Worm (Caenorhabditis elegans): ENCODE data around the gene rbg-1.

The rbg-1 gene

DNA sequence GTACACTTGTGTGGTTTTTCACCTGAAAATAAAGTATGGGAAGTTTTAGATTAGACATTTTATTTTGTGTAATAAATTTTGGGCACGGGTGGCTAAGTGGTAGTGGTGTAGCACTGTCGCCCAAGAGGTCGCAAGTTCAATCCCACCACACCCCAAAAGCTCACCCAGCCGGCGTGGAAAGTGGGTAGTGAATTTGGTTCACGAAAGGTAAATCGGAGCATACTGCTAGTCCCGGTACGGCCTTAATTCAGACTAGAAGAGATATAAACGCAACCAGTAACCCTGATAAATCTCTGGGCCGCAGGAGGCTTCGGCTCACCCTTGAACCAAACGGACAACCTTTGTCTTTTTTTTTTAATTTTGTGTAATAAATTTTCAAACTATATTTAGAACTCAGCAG, 31.5 kb upstream of the rbg-1 start:
- TF ChIP-seq fos-1 (tag; optimal IDR thresholded peaks at IDR 0.05) (no peak), egl-5 (tag; optimal IDR thresholded peaks at IDR 0.05) (no peak), pqm-1 (tag; optimal IDR thresholded peaks at IDR 0.05) (no peak), egl-27 (tag; optimal IDR thresholded peaks at IDR 0.05) (no peak), pha-4 (tag; optimal IDR thresholded peaks at IDR 0.05) (no peak)

DNA sequence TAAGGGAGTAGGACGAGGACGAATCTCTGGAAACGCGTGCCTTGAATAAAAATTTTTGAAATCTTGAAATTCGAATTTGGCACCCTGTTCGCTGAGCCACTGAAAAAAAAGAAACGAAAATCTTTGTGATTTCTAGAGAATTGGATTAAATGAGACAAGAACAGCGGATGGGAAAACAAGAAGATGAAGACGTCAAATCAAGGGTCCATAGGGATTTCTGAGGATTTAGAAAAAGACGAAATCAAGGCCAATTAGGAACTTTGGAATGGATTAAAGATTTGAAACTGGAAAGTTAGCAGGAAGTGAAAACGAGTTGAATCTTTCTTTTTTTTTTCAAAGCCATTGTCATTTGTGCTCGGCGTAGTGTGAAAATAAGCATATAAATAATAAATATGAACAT, 28.8 kb upstream of the rbg-1 start, which contains the start of gene pag-3:
Gene pag-3, minus strand, starts transcription at position 101 of the 400 bp plus-strand sequence.
- TF ChIP-seq ceh-9 (tag; optimal IDR thresholded peaks at IDR 0.05) (no peak), ztf-11 (tag; optimal IDR thresholded peaks at IDR 0.05) (no peak), nhr-77 (tag; optimal IDR thresholded peaks at IDR 0.05) (no peak)

ce11 chrX:14957176-14957575, 26.2 kb upstream of the rbg-1 start:
- TF ChIP-seq ceh-16 (tag; optimal IDR thresholded peaks at IDR 0.05): no peak
- no peak for TF ChIP-seq unc-39 (tag; optimal IDR thresholded peaks at IDR 0.05)
- TF ChIP-seq eor-1 (tag; optimal IDR thresholded peaks at IDR 0.05): no peak
- no peak for TF ChIP-seq unc-62 (GFP tag; optimal IDR thresholded peaks at IDR 0.05)
- no peak for TF ChIP-seq fkh-10 (GFP tag; optimal IDR thresholded peaks at IDR 0.05)
- TF ChIP-seq fos-1 (tag; optimal IDR thresholded peaks at IDR 0.05): no peak
- TF ChIP-seq ceh-9 (tag; optimal IDR thresholded peaks at IDR 0.05): no peak
- no peak for TF ChIP-seq egl-5 (tag; optimal IDR thresholded peaks at IDR 0.05)
- no peak for TF ChIP-seq nhr-77 (tag; optimal IDR thresholded peaks at IDR 0.05)
- no peak for TF ChIP-seq nhr-237 (tag; optimal IDR thresholded peaks at IDR 0.05)
- TF ChIP-seq elt-2 (tag; optimal IDR thresholded peaks at IDR 0.05): no peak
- TF ChIP-seq skn-1 (tag; optimal IDR thresholded peaks at IDR 0.05): no peak
- no peak for TF ChIP-seq nhr-67 (tag; optimal IDR thresholded peaks at IDR 0.05)
- no peak for TF ChIP-seq lin-39 (tag; optimal IDR thresholded peaks at IDR 0.05)
- no peak for TF ChIP-seq R02D3.7 (tag; optimal IDR thresholded peaks at IDR 0.05)
- TF ChIP-seq lsy-12 (tag; optimal IDR thresholded peaks at IDR 0.05): no peak
- no peak for TF ChIP-seq nhr-23 (tag; optimal IDR thresholded peaks at IDR 0.05)
- TF ChIP-seq ztf-11 (tag; optimal IDR thresholded peaks at IDR 0.05): no peak

DNA sequence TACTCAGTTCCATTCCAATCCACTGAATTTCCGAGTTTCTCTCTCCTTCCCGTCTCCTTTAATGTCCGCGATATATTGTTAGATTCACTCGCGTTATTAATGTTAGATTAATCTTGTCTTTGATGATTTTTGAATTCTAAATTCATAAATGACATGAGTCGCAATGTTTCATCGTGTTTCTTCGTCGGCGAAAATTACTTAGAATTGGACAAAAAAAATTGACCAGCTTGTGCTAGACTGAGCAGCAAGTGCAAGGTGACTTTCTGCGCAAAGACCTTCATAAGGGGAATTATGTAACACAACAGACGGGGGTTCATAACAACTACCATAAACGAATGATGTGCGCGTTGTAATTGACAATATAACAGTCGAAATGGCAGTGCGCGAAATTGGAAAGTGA, 24.9 kb upstream of the rbg-1 start:
- TF ChIP-seq nhr-12 (tag; optimal IDR thresholded peaks at IDR 0.05) (no peak), nfya-1 (tag; optimal IDR thresholded peaks at IDR 0.05; ENCODE audit: insufficient read depth) (no peak), nhr-237 (tag; optimal IDR thresholded peaks at IDR 0.05) (no peak), unc-39 (tag; optimal IDR thresholded peaks at IDR 0.05) (no peak), fkh-10 (GFP tag; optimal IDR thresholded peaks at IDR 0.05) (no peak), nhr-43 (tag; optimal IDR thresholded peaks at IDR 0.05; ENCODE audit: poor library complexity, severe bottlenecking) (no peak), elt-3 (tag; optimal IDR thresholded peaks at IDR 0.05) (no peak), lsy-12 (tag; optimal IDR thresholded peaks at IDR 0.05) (no peak), tbx-2 (tag; optimal IDR thresholded peaks at IDR 0.05) (no peak), egl-5 (tag; optimal IDR thresholded peaks at IDR 0.05) (no peak), zag-1 (tag; optimal IDR thresholded peaks at IDR 0.05) (no peak)

DNA sequence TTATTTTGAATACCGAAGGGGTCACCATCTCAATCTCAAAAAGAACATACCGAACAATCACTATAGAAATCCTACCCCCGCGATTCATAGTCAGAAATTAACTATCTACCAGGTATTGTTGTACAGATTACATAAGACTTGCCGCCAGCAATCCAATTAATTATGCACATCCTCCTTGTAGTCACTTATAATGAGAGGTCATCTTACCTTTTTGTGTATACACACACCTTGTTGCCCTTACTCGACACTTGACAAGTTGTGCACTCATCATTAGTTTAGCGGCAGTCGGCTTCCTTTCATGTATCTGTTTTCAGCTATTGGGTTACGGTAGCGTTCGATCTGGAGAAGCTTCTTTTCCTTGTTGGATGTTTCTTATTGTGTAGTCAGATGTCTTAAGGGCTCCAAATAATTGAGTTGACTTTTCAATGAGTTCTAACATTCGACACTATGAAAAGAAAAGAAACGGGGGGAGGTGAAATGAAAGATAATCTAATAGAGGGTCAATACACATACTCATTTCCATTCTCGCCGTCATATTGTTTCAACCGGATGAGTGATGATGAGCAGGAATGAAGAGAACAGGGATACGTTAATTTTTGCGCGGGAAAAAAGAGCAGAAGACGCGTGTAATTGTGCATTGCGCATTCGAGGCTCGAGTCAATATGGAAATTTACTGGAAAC, 23.8 kb upstream of the rbg-1 start:
- TF ChIP-seq hmg-11 (tag; optimal IDR thresholded peaks at IDR 0.05) (no peak), tbx-2 (tag; optimal IDR thresholded peaks at IDR 0.05) (no peak), ceh-9 (tag; optimal IDR thresholded peaks at IDR 0.05) (no peak), egl-27 (tag; optimal IDR thresholded peaks at IDR 0.05) (no peak), nhr-67 (tag; optimal IDR thresholded peaks at IDR 0.05) (no peak), nfya-1 (tag; optimal IDR thresholded peaks at IDR 0.05; ENCODE audit: insufficient read depth) (no peak), daf-12 (tag; optimal IDR thresholded peaks at IDR 0.05) (no peak), ceh-16 (tag; optimal IDR thresholded peaks at IDR 0.05) (no peak), jun-1 (tag; optimal IDR thresholded peaks at IDR 0.05) (no peak), nhr-28 (tag; optimal IDR thresholded peaks at IDR 0.05) (no peak), lsy-12 (tag; optimal IDR thresholded peaks at IDR 0.05) (no peak), ama-1 (optimal IDR thresholded peaks at IDR 0.05) (no peak), zag-1 (tag; optimal IDR thresholded peaks at IDR 0.05) (no peak), sea-2 (GFP tag; optimal IDR thresholded peaks at IDR 0.05) (no peak), pqm-1 (tag; optimal IDR thresholded peaks at IDR 0.05) (no peak), ceh-82 (tag; optimal IDR thresholded peaks at IDR 0.05) (no peak), ZK546.5 (tag; optimal IDR thresholded peaks at IDR 0.05) (no peak), eor-1 (tag; optimal IDR thresholded peaks at IDR 0.05) (no peak), snpc-4 (tag; optimal IDR thresholded peaks at IDR 0.05) (no peak), ztf-4 (tag; optimal IDR thresholded peaks at IDR 0.05) (no peak)
